Fruit fly (Drosophila melanogaster): Measurements from ENCODE around the gene CG46412.

DNA sequence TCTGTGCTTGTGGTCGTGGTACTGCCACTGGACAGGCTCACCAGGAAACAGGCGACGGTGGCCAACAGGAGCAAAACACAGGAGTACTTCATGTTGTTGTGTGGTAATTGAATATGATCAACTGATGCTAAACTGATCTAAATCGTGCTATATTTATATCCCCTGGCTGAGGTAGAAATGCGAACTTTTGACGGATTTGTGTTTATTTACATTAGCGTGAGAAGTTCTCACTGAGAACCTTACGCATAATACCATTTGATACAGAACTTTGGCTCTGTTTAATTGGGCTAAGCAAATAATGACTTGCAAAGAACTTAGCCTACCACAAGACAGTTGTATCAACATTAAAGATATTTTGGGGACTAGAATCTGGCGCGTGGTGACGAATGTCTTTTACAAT lies 27.3 kb upstream of the CG46412 start, which contains the start of gene CG33268:
- TF ChIP-seq EcR (GFP tag; optimal IDR thresholded peaks at IDR 0.05) (no peak), Pif1A (GFP tag; optimal IDR thresholded peaks at IDR 0.05) (no peak), fd96Ca (GFP tag; IDR thresholded peaks at IDR 0.05) (no peak), CG8301 (tag; optimal IDR thresholded peaks at IDR 0.05) (no peak), Snoo (tag; optimal IDR thresholded peaks at IDR 0.05) (no peak), Pif1B (GFP tag; optimal IDR thresholded peaks at IDR 0.05) (no peak), CG15710 (tag; optimal IDR thresholded peaks at IDR 0.05) (no peak), rn (GFP tag; IDR thresholded peaks at IDR 0.05) (no peak), CG12605 (GFP tag; IDR thresholded peaks at IDR 0.05) (no peak)

Data from whole organism, pupa.